Worm (Caenorhabditis elegans): ENCODE measurements around the gene srt-36.

- TF ChIP-seq blmp-1 (tag; optimal IDR thresholded peaks at IDR 0.05), result no peak
- TF ChIP-seq bed-3 (GFP tag; optimal IDR thresholded peaks at IDR 0.05), result no peak
- no peak for TF ChIP-seq ham-2 (GFP tag; optimal IDR thresholded peaks at IDR 0.05)
- no peak for TF ChIP-seq ces-1 (GFP tag; optimal IDR thresholded peaks at IDR 0.05)
- TF ChIP-seq pha-4 (tag; optimal IDR thresholded peaks at IDR 0.05), result no peak
- no peak for TF ChIP-seq mab-5 (tag; optimal IDR thresholded peaks at IDR 0.05)
- no peak for TF ChIP-seq nhr-237 (tag; optimal IDR thresholded peaks at IDR 0.05)
- TF ChIP-seq unc-39 (tag; optimal IDR thresholded peaks at IDR 0.05), result no peak
- TF ChIP-seq nhr-12 (tag; optimal IDR thresholded peaks at IDR 0.05), result no peak
- no peak for TF ChIP-seq lsy-2 (tag; optimal IDR thresholded peaks at IDR 0.05)
- no peak for TF ChIP-seq nhr-76 (tag; optimal IDR thresholded peaks at IDR 0.05)
- no peak for TF ChIP-seq snpc-4 (tag; optimal IDR thresholded peaks at IDR 0.05)
- TF ChIP-seq nhr-28 (tag; optimal IDR thresholded peaks at IDR 0.05), result no peak
Measured at ce11 chrV:4295920-4296319, 27.8 kb upstream of the srt-36 start, which contains the start of gene F47D2.11.
